Fruit fly (Drosophila melanogaster): ENCODE measurements around the gene mRpL23.

mRpL23 gene

DNA sequence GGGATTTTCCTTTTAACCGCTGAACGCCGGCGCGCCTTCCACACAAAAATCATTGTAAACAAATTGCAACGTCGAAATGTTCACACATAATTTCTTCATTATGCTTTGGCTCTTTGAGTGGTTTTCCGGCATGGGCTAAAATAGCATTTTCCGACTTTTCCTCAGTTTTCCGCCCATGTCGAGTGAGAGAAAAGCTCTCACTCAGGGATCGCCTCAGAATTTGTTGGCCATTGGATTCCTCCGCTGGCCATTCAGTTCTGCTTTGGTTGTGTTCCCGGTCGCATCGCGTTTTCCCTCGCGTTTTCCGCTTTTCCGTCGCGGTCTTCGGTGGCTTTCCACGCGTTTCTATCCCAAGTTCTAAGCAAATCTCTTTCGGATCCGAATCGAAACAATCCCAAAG is 5.0 kb upstream of the mRpL23 start (continued):
- TF ChIP-seq amos (GFP tag; IDR thresholded peaks at IDR 0.05; ENCODE audit: partially characterized antibody): 0 out of 2 replicates have a peak, but pooled peaks have one; percentile 5
- no peak for TF ChIP-seq ara (GFP tag; IDR thresholded peaks at IDR 0.05)
- 0 out of 3 replicates have a peak, but pooled peaks have one; percentile 28 for TF ChIP-seq HLH4C (GFP tag; IDR thresholded peaks at IDR 0.05; ENCODE audit: partially characterized antibody)
- TF ChIP-seq ro (GFP tag; IDR thresholded peaks at IDR 0.05): no peak
- no peak for TF ChIP-seq CG34422 (GFP tag; IDR thresholded peaks at IDR 0.05)
- TF ChIP-seq NFAT (GFP tag; IDR thresholded peaks at IDR 0.05): peak; percentile 35; the same call in 1 of the 2 replicates

dm6 chr3L:2377114-2377783 is 3.7 kb upstream of the mRpL23 start, which contains the start of the genes CG15877 and Svil:
TSS of gene CG15877 (minus strand) at chr3L:2377556.
TSS of gene Svil (plus strand) at chr3L:2377655.
- TF ChIP-seq h (optimal IDR thresholded peaks at IDR 0.05): no peak
- TF ChIP-seq shn (GFP tag; optimal IDR thresholded peaks at IDR 0.05): no peak
- TF ChIP-seq CG14014 (GFP tag; IDR thresholded peaks at IDR 0.05): peak; percentile 18; the same call in 1 of the 2 replicates
- TF ChIP-seq hbn (GFP tag; IDR thresholded peaks at IDR 0.05; ENCODE audit: partially characterized antibody): no peak
- peak; percentile 2 for TF ChIP-seq lab (GFP tag; optimal IDR thresholded peaks at IDR 0.05)
- no peak for TF ChIP-seq ci (GFP tag; IDR thresholded peaks at IDR 0.05)
- no peak for TF ChIP-seq stc (GFP tag; IDR thresholded peaks at IDR 0.05)
- peak; percentile 28 for TF ChIP-seq Antp (GFP tag; optimal IDR thresholded peaks at IDR 0.05)
- peak; percentile 59; the same call in 2 of the 3 replicates for TF ChIP-seq Opbp (GFP tag; IDR thresholded peaks at IDR 0.05; ENCODE audit: partially characterized antibody)
- TF ChIP-seq Dll (GFP tag; IDR thresholded peaks at IDR 0.05; ENCODE audit: partially characterized antibody): 0 out of 4 replicates have a peak, but pooled peaks have one; percentile 41
- TF ChIP-seq CG7745 (tag; optimal IDR thresholded peaks at IDR 0.05): no peak
- TF ChIP-seq CG2199 (GFP tag; IDR thresholded peaks at IDR 0.05): 0 out of 3 replicates have a peak, but pooled peaks have one; percentile 52
- TF ChIP-seq mam (GFP tag; optimal IDR thresholded peaks at IDR 0.05): peak; percentile 54
- peak; percentile 18 for TF ChIP-seq nmo (GFP tag; optimal IDR thresholded peaks at IDR 0.05)
- peak; percentile 43 for TF ChIP-seq CG2116 (GFP tag; optimal IDR thresholded peaks at IDR 0.05)
- TF ChIP-seq kay (GFP tag; optimal IDR thresholded peaks at IDR 0.05): peak; percentile 76
- TF ChIP-seq scrt (GFP tag; optimal IDR thresholded peaks at IDR 0.05): peak; percentile 56
- no peak for TF ChIP-seq ase (GFP tag; IDR thresholded peaks at IDR 0.05)
- TF ChIP-seq trem (tag; optimal IDR thresholded peaks at IDR 0.05): peak; percentile 68
- TF ChIP-seq CG1603 (tag; optimal IDR thresholded peaks at IDR 0.05): peak; percentile 72
- peak; percentile 66; the same call in 1 of the 2 replicates for TF ChIP-seq NFAT (GFP tag; IDR thresholded peaks at IDR 0.05)
- TF ChIP-seq so (GFP tag; IDR thresholded peaks at IDR 0.05): 0 out of 3 replicates have a peak, but pooled peaks have one; percentile 25
- peak; percentile 50 for TF ChIP-seq Bgb (GFP tag; IDR thresholded peaks at IDR 0.05; ENCODE audit: partially characterized antibody)
- no peak for TF ChIP-seq CG9727 (GFP tag; optimal IDR thresholded peaks at IDR 0.05)
- peak in 1 of 2 experiments; percentile 36 for TF ChIP-seq dpn (GFP tag; optimal IDR thresholded peaks at IDR 0.05)
- TF ChIP-seq CG1024 (GFP tag; IDR thresholded peaks at IDR 0.05): 0 out of 2 replicates have a peak, but pooled peaks have one; percentile 2
- TF ChIP-seq D19A (tag; optimal IDR thresholded peaks at IDR 0.05): no peak
- peak; percentile 78 for TF ChIP-seq E2f2 (GFP tag; IDR thresholded peaks at IDR 0.05)
- TF ChIP-seq CG9932 (GFP tag; IDR thresholded peaks at IDR 0.05): peak; percentile 56
- TF ChIP-seq CG4617 (GFP tag; optimal IDR thresholded peaks at IDR 0.05; ENCODE audit: borderline replicate concordance): peak; percentile 66
- peak; percentile 23; the same call in 1 of the 2 replicates for TF ChIP-seq bbx (GFP tag; IDR thresholded peaks at IDR 0.05; ENCODE audit: partially characterized antibody)
- TF ChIP-seq ewg (GFP tag; optimal IDR thresholded peaks at IDR 0.05): no peak
- 0 out of 3 replicates have a peak, but pooled peaks have one; percentile 31 for TF ChIP-seq Dbx (GFP tag; IDR thresholded peaks at IDR 0.05)
- TF ChIP-seq CG13296 (GFP tag; optimal IDR thresholded peaks at IDR 0.05): no peak
- TF ChIP-seq caup (GFP tag; optimal IDR thresholded peaks at IDR 0.05; ENCODE audit: severe bottlenecking): no peak
- TF ChIP-seq CG11695 (GFP tag; IDR thresholded peaks at IDR 0.05): peak; percentile 17; the same call in 1 of the 3 replicates
- TF ChIP-seq gfzf (GFP tag; optimal IDR thresholded peaks at IDR 0.05): peak; percentile 27
- peak; percentile 28 for TF ChIP-seq Sry-δ (GFP tag; optimal IDR thresholded peaks at IDR 0.05)
- no peak for TF ChIP-seq D19B (GFP tag; optimal IDR thresholded peaks at IDR 0.05)
- peak; percentile 55; the same call in 1 of the 2 replicates for TF ChIP-seq slbo (GFP tag; IDR thresholded peaks at IDR 0.05)
- TF ChIP-seq luna (GFP tag; optimal IDR thresholded peaks at IDR 0.05): peak; percentile 29
- peak; percentile 78 for TF ChIP-seq stwl (tag; optimal IDR thresholded peaks at IDR 0.05)

Data from whole organism, embryonic.